Fruit fly (Drosophila melanogaster) whole organism, pupa: Measurements from ENCODE around the gene CG6431.

Experiments
- CG10348 ChIP-seq: fragments of 200-800 bp; sonication (Bioruptor generic); IDR thresholded peaks from 2 replicates; pipeline ENCODE4 v1.3.6; 2022; ENCODE audit warnings: missing biosample characterization, missing genetic modification characterization
- EcR ChIP-seq: fragments of 200-800 bp; sonication (Bioruptor generic); optimal IDR thresholded peaks from 3 replicates; lab custom pipeline; 2019; ENCODE audit warnings: missing biosample characterization, missing genetic modification characterization, mild to moderate bottlenecking, moderate library complexity, missing genetic modification reagents

DNA sequence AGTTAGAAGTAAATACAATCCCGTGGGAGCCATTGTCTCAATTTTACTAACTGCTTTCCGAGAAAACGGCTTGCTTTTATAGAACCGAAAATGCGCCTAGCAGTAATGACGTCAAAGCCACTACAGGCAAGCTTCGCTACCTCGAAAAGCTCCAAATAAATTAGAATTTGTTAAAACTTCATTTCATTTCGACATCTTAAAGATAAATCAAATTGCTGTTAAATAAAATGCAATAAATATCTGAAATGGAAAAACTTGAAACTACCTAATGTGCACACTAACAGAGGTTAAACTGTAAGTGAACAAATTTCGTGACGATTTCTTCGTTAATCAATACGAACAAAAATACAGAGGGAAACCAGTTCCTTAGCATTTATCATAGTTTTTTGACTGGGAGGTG lies 26.0 kb upstream of the CG6431 start, which contains the start of gene CG7300:
- TF ChIP-seq CG10348 (GFP tag; lab: Robert Waterston, UW) = no peak
- TF ChIP-seq EcR (GFP tag; lab: Kevin White, UChicago) = no peak
